Fruit fly (Drosophila melanogaster) whole organism, prepupa: ENCODE data around the gene CG43373.

ENCODE experiments used
- CG11294 ChIP-seq: fragments of 200-800 bp; sonication (Bioruptor generic); IDR thresholded peaks from 2 replicates; pipeline ENCODE4 v1.3.6; 2022; ENCODE audit warnings: missing biosample characterization, missing genetic modification characterization
- CG11762 ChIP-seq: fragments of 200-800 bp; sonication (Bioruptor generic); optimal IDR thresholded peaks from 3 replicates; lab custom pipeline; 2016; ENCODE audit warnings: missing biosample characterization, missing genetic modification characterization; ENCODE audit not compliant: insufficient read depth
- CG15336 ChIP-seq: fragments of 200-800 bp; sonication (Bioruptor generic); IDR thresholded peaks from 2 replicates; pipeline ENCODE4 v1.3.6; 2022; ENCODE audit warnings: missing biosample characterization, missing genetic modification characterization
- CG32006 ChIP-seq: fragments of 200-800 bp; sonication (Bioruptor generic); optimal IDR thresholded peaks from 3 replicates; lab custom pipeline; 2017; ENCODE audit warnings: missing biosample characterization, mild to moderate bottlenecking, missing genetic modification characterization
- CG6792 ChIP-seq: fragments of 200-800 bp; sonication (Bioruptor generic); optimal IDR thresholded peaks from 3 replicates; lab custom pipeline; 2016; ENCODE audit warnings: missing biosample characterization, missing genetic modification characterization
- CG6854 ChIP-seq: fragments of 200-800 bp; sonication (Bioruptor generic); optimal IDR thresholded peaks from 2 replicates; lab custom pipeline; 2017; ENCODE audit warnings: missing biosample characterization, mild to moderate bottlenecking, missing genetic modification characterization
- CG9139 ChIP-seq: fragments of 200-800 bp; sonication (Bioruptor generic); optimal IDR thresholded peaks from 3 replicates; lab custom pipeline; 2017; ENCODE audit warnings: missing biosample characterization, mild to moderate bottlenecking, missing genetic modification characterization
- achi ChIP-seq: fragments of 200-800 bp; sonication (Bioruptor generic); optimal IDR thresholded peaks from 3 replicates; lab custom pipeline; 2016; ENCODE audit warnings: missing biosample characterization, missing genetic modification characterization
- esn ChIP-seq: fragments of 200-800 bp; sonication (Bioruptor generic); optimal IDR thresholded peaks from 2 replicates; lab custom pipeline; 2016; ENCODE audit warnings: missing biosample characterization, mild to moderate bottlenecking, missing genetic modification characterization, moderate library complexity
- fd85E ChIP-seq: fragments of 200-800 bp; sonication (Bioruptor generic); optimal IDR thresholded peaks from 3 replicates; lab custom pipeline; 2016; ENCODE audit warnings: missing biosample characterization, missing genetic modification characterization
- vri ChIP-seq: fragments of 200-800 bp; sonication (Bioruptor generic); optimal IDR thresholded peaks from 3 replicates; lab custom pipeline; 2016; ENCODE audit warnings: missing biosample characterization, mild to moderate bottlenecking, missing genetic modification characterization

DNA sequence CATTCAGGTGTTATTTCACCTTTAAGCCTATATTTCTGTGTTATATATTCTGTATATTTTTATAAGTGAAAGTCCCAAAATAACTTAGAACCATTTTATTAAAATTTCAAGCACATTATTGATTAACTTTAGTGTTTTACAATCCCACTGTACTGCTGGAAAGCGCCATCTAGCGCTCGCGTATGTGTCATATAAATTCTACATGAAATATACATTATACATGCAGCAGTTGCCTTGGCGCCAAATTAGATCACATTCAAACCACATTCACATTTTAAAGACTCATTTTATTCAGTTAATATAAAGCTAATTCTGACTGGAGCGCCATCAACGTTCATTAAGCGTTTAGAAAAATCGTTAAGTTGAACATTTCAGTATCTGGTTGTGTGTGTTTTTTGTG, 20.2 kb upstream of the CG43373 start:
- TF ChIP-seq CG15336 (GFP tag; lab: Robert Waterston, UW), result no peak
- TF ChIP-seq vri, result no peak
- no peak for TF ChIP-seq esn (GFP tag; lab: Kevin White, UChicago)
- TF ChIP-seq CG6792, result no peak
- no peak for TF ChIP-seq CG11294 (GFP tag; lab: Robert Waterston, UW)
- no peak for TF ChIP-seq CG6854 (GFP tag; lab: Kevin White, UChicago)
- TF ChIP-seq CG11762 (GFP tag; lab: Kevin White, UChicago), result no peak
- TF ChIP-seq CG9139 (GFP tag; lab: Kevin White, UChicago), result no peak
- no peak for TF ChIP-seq achi (GFP tag; lab: Kevin White, UChicago)
- TF ChIP-seq fd85E (GFP tag; lab: Kevin White, UChicago), result no peak
- TF ChIP-seq CG32006 (GFP tag; lab: Kevin White, UChicago), result no peak
